Fruit fly (Drosophila melanogaster): Measurements from ENCODE around the gene ome.

- TF ChIP-seq usp (GFP tag; optimal IDR thresholded peaks at IDR 0.05) (no peak), CG8478 (optimal IDR thresholded peaks at IDR 0.05) (no peak), psq (optimal IDR thresholded peaks at IDR 0.05) (no peak), Dll (optimal IDR thresholded peaks at IDR 0.05) (no peak)
Measured at dm6 chr3L:14665802-14666351, 6.8 kb upstream of the ome start.
